Fruit fly (Drosophila melanogaster) whole organism, adult: ENCODE results near the gene PH4alphaEFB.

Source experiments
- CG33017 ChIP-seq: fragments of 200-800 bp; sonication (Bioruptor generic); optimal IDR thresholded peaks from 2 replicates; lab custom pipeline; 2018; ENCODE audit warnings: missing biosample characterization, mild to moderate bottlenecking, missing genetic modification characterization, moderate library complexity
- CG7045 ChIP-seq: fragments of 200-800 bp; sonication (Bioruptor generic); optimal IDR thresholded peaks from 2 replicates; lab custom pipeline; 2017; ENCODE audit warnings: missing biosample characterization, mild to moderate bottlenecking, missing genetic modification characterization
- bab1 ChIP-seq: fragments of 200-800 bp; sonication (Bioruptor generic); optimal IDR thresholded peaks from 3 replicates; lab custom pipeline; 2019; ENCODE audit warnings: missing biosample characterization, mild to moderate bottlenecking, missing genetic modification characterization, moderate library complexity
- pad ChIP-seq: fragments of 200-800 bp; sonication (Bioruptor generic); optimal IDR thresholded peaks from 3 replicates; lab custom pipeline; 2017; ENCODE audit warnings: missing biosample characterization, missing genetic modification characterization, mild to moderate bottlenecking, moderate library complexity, missing genetic modification reagents

dm6 chr3R:30467062-30467461, 1.2 kb downstream of the PH4alphaEFB start:
- TF ChIP-seq CG33017 (tag; lab: Kevin White, UChicago) (no peak), bab1 (no peak), pad (no peak), CG7045 (GFP tag; lab: Kevin White, UChicago) (no peak)
